Fruit fly (Drosophila melanogaster) ovary, adult (tissue): ENCODE data around the gene mRpL50.

Source experiments
- CG17801 ChIP-seq: fragments of 200-800 bp; optimal IDR thresholded peaks from 2 replicates; lab custom pipeline; 2019; ENCODE audit warnings: missing biosample characterization, mild to moderate bottlenecking, missing genetic modification characterization, moderate library complexity; ENCODE audit not compliant: partially characterized antibody

The mRpL50 gene

DNA sequence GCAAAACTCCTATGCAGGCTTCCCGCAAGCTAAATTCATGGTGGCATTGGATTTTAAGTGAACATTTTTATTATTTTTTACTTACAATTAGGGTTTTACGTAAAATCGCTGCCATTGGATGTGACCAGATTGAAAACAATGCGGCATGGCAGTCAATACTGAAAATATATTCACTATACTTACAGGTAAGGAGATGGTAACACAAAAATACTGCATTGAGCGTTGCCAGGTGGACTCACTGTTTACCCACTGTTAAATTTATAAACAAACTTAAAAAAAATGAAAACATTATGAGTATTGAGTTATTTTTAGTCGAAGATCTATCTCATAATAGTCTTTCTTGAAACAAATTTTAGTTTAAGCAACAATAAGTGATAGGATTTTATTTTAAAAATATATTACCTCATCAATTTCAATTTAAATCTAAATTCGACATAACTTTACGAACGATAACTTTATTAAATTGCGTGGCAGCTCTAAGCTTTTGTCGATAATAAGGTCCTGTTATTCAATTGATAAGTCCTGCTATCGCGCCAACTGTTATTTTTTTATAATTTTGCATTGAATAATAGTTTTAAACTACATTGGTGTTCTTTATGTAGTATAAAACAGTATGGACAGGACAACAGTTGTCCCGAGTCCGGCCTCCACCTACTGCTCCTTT, at the start of gene mRpL50, which contains the start of gene mei-P22:
TSS of gene mRpL50 (minus strand) at position 159 of the 664 bp plus-strand sequence.
TSS of gene mei-P22 (plus strand) at position 614 of the 664 bp plus-strand sequence.
- TF ChIP-seq CG17801 (GFP tag; lab: Kevin White, UChicago) = peak; percentile 6

DNA sequence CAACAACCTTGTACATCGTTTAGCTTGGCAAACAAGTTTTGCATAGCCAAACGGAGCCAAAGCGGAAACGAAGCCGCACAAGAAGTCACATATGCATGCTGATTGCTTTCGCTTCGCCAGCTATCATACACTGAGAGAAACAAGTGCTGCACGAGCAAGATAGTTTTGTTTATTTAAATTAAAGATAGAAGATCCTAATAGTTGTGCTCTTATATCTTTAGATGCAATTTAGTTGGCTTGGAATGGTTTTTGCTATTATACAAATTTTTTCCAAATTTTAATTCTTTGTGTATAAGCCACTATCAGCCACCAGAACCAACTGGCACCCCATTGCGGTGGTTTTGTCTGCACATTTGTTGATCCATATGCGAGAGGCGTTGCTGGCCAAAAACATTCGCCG, 39.8 kb upstream of the mRpL50 start:
- TF ChIP-seq CG17801 (GFP tag; lab: Kevin White, UChicago) = no peak

DNA sequence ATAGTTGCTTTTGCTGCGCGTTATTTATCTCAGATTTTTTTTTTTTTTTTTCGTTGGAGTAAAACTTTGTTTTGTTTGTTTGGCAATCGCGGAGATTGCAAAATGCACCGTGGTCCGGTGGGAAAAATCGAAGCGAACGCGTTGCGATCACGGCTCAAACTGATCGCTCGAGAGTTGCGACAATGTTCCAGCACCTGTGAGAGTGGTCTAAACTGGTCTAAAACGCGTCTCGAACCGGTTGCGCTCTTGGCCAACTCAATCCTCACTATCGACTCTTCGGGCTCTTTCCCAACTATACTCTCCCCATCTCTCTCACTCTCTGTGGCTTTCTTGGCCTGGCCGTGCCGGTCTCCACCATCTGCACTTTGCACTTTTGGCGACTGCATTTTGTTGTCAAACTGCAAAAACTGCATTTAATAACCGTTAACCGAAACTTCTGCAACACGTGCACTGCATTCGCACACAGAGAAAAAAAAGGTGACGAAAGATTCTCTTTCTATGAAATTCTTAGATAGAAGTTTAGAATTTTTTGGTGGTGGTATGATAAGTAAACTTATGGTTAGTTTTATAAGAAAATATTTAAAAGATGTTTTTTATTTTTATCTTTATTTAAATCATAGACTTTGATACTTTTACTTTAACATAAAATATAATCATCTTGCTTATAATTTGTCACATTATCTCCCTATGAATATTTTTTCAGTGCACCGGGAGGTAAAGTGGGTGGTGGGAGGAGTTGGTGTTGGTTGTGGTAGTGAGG, 20.2 kb upstream of the mRpL50 start, which contains the start of gene CG14830:
TSS of gene CG14830 (minus strand) at position 164 of the 760 bp plus-strand sequence.
- TF ChIP-seq CG17801 (GFP tag; lab: Kevin White, UChicago) = peak; percentile 24

DNA sequence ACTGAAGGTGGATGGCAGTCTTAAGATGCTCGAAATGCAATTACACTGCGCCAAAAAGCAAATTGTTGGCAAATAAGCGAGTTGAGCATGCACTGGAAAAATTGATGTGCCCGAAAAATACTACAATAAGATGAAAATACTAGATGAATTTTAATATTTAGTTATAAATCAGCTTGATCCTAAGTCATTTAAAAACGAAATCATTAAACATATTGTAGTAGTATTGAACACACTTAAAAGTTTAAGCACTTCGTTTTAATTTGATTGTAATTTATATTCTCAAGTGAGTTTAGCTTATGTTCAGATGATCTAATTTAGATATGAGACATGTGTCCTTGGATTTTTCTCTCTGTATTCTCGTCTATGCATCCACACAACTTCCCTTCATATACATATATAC, 18.7 kb upstream of the mRpL50 start:
- no peak for TF ChIP-seq CG17801 (GFP tag; lab: Kevin White, UChicago)

DNA sequence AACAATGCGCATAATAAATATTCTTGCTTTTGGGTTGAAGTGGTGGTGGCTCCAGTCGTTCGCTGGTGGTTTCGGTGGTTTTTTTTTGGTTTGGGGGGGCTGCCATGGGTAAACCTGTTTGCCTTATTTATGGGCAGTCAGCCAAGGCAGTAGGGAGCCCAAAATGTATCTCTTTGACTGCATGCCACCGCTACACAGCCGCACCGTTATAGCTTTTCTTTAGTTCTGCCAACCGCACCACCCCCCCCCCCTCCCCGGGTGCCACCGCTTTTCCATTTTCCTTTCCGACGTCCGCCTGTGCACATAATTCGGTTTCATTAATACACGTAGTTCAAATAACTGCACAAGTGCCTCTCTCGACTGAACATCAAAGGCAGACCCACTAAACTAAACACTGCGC, 14.5 kb upstream of the mRpL50 start:
- no peak for TF ChIP-seq CG17801 (GFP tag; lab: Kevin White, UChicago)

DNA sequence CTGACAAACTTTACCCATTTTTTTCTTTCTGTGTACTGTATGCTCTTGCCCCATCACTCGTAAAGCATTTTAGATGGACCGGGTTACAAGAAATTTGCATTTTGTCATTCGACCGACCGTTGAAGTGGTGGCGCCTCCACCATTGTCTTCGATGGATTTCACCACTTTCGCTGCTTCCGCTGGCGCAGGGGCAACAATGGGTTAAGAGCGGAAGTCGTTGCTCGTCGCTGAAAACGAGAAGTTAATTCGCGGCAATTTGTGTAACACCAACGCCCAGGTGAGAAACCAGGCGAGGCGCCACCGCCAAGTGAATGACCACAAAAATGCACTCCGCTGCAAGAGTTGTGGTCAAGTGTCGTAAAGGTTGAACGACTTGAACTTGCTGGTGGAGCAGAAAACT, 11.0 kb upstream of the mRpL50 start:
- no peak for TF ChIP-seq CG17801 (GFP tag; lab: Kevin White, UChicago)

DNA sequence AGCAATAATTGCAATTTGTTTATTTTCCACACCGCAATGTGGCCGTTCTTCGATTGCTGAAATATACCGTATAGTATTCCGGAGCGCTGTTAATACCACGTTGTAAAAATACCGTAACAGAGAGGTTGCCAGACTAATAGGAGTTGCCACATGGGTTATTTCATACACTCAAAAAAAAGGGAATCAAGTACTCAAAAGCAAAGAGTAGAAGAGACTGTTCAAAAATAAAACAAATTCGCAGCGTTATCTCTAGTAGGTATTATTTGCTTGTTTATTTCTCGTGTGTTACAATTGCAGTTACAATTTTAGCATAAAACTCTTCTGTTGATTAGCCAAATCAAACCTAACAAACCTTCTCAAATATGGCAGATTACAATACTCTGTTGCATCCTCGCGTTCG, 6.7 kb upstream of the mRpL50 start, which contains the start of gene MED4:
TSS of gene MED4 (minus strand) at position 59 of the 400 bp plus-strand sequence.
- TF ChIP-seq CG17801 (GFP tag; lab: Kevin White, UChicago) = peak; percentile 47

DNA sequence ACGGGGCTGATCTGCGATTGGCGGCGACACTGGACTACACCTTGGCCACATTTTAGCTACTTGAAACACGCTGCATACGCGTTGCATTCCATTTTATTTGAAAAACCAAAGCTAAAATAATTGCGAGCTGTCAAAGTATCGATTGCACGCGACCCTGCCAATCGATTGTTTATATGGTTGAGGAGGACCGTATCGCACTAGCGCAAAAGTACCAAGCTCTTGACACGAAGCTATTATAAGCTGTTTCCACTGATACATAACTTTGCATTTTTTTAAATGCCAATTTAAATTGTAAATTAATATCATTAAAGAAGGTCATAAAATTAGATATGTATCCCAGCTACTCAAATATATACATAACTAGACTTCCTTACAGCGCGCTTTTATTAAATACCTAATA, 5.4 kb upstream of the mRpL50 start, which contains the start of gene Cdc27:
TSS of gene Cdc27 (minus strand) at position 174 of the 400 bp plus-strand sequence.
- TF ChIP-seq CG17801 (GFP tag; lab: Kevin White, UChicago) = peak; percentile 15

DNA sequence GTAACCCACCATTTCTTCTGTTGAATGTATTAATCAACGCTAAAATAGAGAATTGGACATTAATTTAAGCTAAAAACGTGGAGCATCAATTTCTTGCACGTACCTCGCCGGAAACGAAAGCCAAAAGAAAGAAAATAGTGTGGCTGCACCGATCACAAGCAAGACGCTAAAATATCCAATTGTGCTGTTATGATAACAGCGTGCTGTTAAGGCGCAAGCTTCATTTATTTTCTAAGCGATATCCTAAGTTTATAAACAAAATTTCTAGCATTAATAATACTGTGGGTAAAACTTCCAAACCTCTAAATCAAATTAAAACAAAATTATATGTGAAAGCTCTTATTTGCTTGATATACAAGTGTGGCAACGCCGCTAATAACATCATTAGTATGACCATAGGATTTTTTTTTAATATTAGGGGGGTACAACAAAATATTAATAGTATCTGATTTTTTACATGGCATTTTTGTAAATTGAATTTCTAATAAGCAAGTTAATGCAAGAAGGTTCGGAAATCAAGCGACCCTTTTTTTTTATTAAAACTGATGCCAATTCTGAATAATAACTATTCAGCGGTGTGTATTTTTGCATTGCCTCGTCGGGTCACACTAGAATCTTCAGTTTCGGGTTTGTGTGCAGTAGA, 2.4 kb downstream of the mRpL50 start, which contains the start of the genes RpL18 and Neos:
TSS of gene RpL18 (minus strand) at position 135 of the 643 bp plus-strand sequence.
TSS of gene Neos (plus strand) at position 412 of the 643 bp plus-strand sequence.
- TF ChIP-seq CG17801 (GFP tag; lab: Kevin White, UChicago) = peak; percentile 83

DNA sequence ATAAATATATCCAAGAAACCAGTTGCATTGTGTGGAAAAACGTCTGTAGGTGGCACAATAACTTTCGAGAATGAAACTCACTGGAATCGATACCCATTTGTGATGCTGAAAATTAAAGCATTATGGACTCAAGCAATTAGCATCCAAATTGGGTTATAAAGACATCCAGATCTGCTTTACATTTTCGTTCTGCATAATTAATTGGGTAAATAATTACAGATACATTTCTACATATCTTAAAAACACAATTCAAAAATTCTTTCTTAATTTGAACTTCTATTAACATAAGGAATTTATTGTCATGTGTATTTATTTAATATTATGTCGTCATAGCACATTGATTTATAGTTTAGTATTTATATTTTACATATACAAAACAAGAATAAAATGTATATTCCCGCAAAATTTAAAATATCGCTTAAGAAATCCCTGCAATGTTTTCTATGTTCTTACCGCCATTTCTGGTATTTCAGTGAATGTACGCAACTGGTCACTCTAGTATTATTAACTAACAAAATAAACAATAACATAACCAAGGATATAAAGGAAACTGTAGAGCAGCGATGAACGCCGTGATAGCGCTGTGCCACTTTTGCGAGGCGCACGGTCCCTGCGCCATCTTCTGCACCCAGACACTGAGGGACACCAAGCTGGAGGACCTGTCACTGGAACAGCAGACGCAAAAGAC, 5.5 kb downstream of the mRpL50 start, which contains the start of the genes CG14829 and BHD:
TSS of gene CG14829 (minus strand) at position 51 of the 688 bp plus-strand sequence.
TSS of gene BHD (plus strand) at position 471 of the 688 bp plus-strand sequence.
- no peak for TF ChIP-seq CG17801 (GFP tag; lab: Kevin White, UChicago)

DNA sequence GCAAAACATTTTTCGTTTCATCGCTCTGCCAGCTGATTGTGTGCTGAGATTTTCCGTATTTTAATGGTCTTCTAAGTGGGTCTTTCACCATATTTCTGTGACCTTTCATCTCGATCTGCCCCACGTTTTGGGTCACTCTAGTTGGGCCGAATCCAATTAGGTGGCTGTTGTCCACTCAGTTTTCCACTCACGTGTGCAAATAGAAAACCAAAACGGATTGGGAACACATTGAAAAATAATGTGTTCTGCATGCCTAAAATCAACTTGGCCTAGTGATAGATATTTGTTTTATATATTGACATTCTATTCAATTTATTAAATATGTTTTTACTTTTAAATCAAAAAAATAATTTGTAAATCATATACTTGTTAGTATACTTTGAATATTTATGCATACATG, 9.5 kb downstream of the mRpL50 start, which contains the start of gene CG14826:
TSS of gene CG14826 (plus strand) at position 301 of the 400 bp plus-strand sequence.
- TF ChIP-seq CG17801 (GFP tag; lab: Kevin White, UChicago) = no peak
